Fruit fly (Drosophila melanogaster): Measurements from ENCODE around the gene CG11898.

The CG11898 gene

dm6 chr3R:29157418-29158398 lies 7.7 kb upstream of the CG11898 start, which contains the start of gene rdog:
TSS of gene rdog (plus strand) at chr3R:29158122.
- TF ChIP-seq dsf (GFP tag; optimal IDR thresholded peaks at IDR 0.05; ENCODE audit: borderline replicate concordance), result peak; percentile 30
- peak; percentile 29 for TF ChIP-seq Mio (GFP tag; optimal IDR thresholded peaks at IDR 0.05)
- TF ChIP-seq sage (GFP tag; optimal IDR thresholded peaks at IDR 0.05), result no peak
- TF ChIP-seq Jra (GFP tag; optimal IDR thresholded peaks at IDR 0.05), result peak; percentile 74
- peak; percentile 34 for TF ChIP-seq GATAd (GFP tag; optimal IDR thresholded peaks at IDR 0.05)
- TF ChIP-seq Hnf4 (GFP tag; optimal IDR thresholded peaks at IDR 0.05), result peak; percentile 72
- peak; percentile 87 for TF ChIP-seq ey (GFP tag; optimal IDR thresholded peaks at IDR 0.05)
- TF ChIP-seq rgr (GFP tag; optimal IDR thresholded peaks at IDR 0.05), result peak; percentile 86
- no peak for TF ChIP-seq Dfd (GFP tag; optimal IDR thresholded peaks at IDR 0.05)
- TF ChIP-seq CrebA (GFP tag; optimal IDR thresholded peaks at IDR 0.05; ENCODE audit: borderline replicate concordance), result no peak
- no peak for TF ChIP-seq N (GFP tag; optimal IDR thresholded peaks at IDR 0.05)
- peak; percentile 84 for TF ChIP-seq Sp1 (GFP tag; optimal IDR thresholded peaks at IDR 0.05)
- TF ChIP-seq tai (GFP tag; optimal IDR thresholded peaks at IDR 0.05), result no peak
- no peak for TF ChIP-seq Vsx2 (GFP tag; optimal IDR thresholded peaks at IDR 0.05; ENCODE audit: partially characterized antibody)
- TF ChIP-seq usp (GFP tag; optimal IDR thresholded peaks at IDR 0.05), result no peak
- peak; percentile 85 for TF ChIP-seq br (GFP tag; optimal IDR thresholded peaks at IDR 0.05)
- TF ChIP-seq pan (optimal IDR thresholded peaks at IDR 0.05), result peak; percentile 87
- TF ChIP-seq OdsH (GFP tag; optimal IDR thresholded peaks at IDR 0.05), result peak; percentile 82
- TF ChIP-seq HLH106 (tag; optimal IDR thresholded peaks at IDR 0.05), result peak; percentile 77
- TF ChIP-seq h (GFP tag; optimal IDR thresholded peaks at IDR 0.05), result peak; percentile 46
- peak; percentile 73 for TF ChIP-seq CG9705 (GFP tag; optimal IDR thresholded peaks at IDR 0.05)
- peak; percentile 82 for TF ChIP-seq sv (GFP tag; optimal IDR thresholded peaks at IDR 0.05)
- peak; percentile 32 to 89 for TF ChIP-seq foxo (GFP tag; optimal IDR thresholded peaks at IDR 0.05)
- TF ChIP-seq Hr78 (GFP tag; optimal IDR thresholded peaks at IDR 0.05), result no peak
- TF ChIP-seq dl (GFP tag; optimal IDR thresholded peaks at IDR 0.05; ENCODE audit: insufficient read depth in 1 of 2, partially characterized antibody in 2 of 2), result no peak
- no peak for TF ChIP-seq brk (GFP tag; optimal IDR thresholded peaks at IDR 0.05)
- no peak for TF ChIP-seq Myc (optimal IDR thresholded peaks at IDR 0.05)
- TF ChIP-seq CG32264 (GFP tag; optimal IDR thresholded peaks at IDR 0.05), result peak; percentile 50
- TF ChIP-seq psq (GFP tag; optimal IDR thresholded peaks at IDR 0.05), result peak; percentile 73
- no peak for TF ChIP-seq Hr83 (GFP tag; optimal IDR thresholded peaks at IDR 0.05; ENCODE audit: poor library complexity, severe bottlenecking)
- no peak for TF ChIP-seq lola (GFP tag; optimal IDR thresholded peaks at IDR 0.05)
- no peak for TF ChIP-seq jim (GFP tag; optimal IDR thresholded peaks at IDR 0.05)
- TF ChIP-seq fru (GFP tag; optimal IDR thresholded peaks at IDR 0.05), result peak; percentile 91
- no peak for TF ChIP-seq Rel (GFP tag; optimal IDR thresholded peaks at IDR 0.05)
- peak; percentile 78 for TF ChIP-seq Rel (tag; optimal IDR thresholded peaks at IDR 0.05)
- no peak for TF ChIP-seq Dif (GFP tag; optimal IDR thresholded peaks at IDR 0.05; ENCODE audit: partially characterized antibody)
- TF ChIP-seq dmrt93B (GFP tag; optimal IDR thresholded peaks at IDR 0.05), result peak; percentile 66
- TF ChIP-seq Abd-B (GFP tag; optimal IDR thresholded peaks at IDR 0.05), result no peak
- peak; percentile 98 for TF ChIP-seq woc (GFP tag; optimal IDR thresholded peaks at IDR 0.05)

- TF ChIP-seq rgr (GFP tag; optimal IDR thresholded peaks at IDR 0.05), result no peak
- no peak for TF ChIP-seq Hr78 (GFP tag; optimal IDR thresholded peaks at IDR 0.05)
- no peak for TF ChIP-seq Dfd (GFP tag; optimal IDR thresholded peaks at IDR 0.05)
- TF ChIP-seq sage (GFP tag; optimal IDR thresholded peaks at IDR 0.05), result no peak
- no peak for TF ChIP-seq dsf (GFP tag; optimal IDR thresholded peaks at IDR 0.05; ENCODE audit: borderline replicate concordance)
- no peak for TF ChIP-seq HLH106 (tag; optimal IDR thresholded peaks at IDR 0.05)
These were observed 6.7 kb upstream of the CG11898 start for dm6 chr3R:29158721-29159120.

Measured in whole organism, wandering third instar larva.